Worm (Caenorhabditis elegans): Measurements from ENCODE around the gene ZC239.17.
"Not testable (repeated sequence)": the region's sequence is repeated elsewhere in the genome, so short reads cannot be mapped to it uniquely, and the experiment has no call there.

Gene ZC239.17

DNA sequence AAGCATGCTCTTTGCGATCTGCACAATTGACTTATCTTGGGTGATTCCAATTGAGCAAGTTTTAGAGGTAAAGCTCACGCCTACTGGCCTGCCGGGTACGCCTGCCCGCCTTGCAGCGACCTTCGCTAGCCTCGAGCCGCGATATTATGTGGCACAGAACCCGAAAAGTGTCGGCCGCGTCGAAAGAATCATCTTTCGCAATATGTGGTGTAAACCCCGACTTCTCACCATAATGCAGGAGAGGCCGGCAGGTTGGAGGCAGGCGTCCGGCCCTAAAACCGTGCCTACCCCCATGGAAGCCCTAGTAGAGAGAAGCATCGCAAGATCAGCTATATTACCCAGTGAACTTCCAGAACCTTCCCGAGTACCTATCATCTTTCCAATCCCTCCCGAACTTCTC, 39.8 kb downstream of the ZC239.17 start:
- TF ChIP-seq T22C8.4 (GFP tag; IDR thresholded peaks at IDR 0.05), result no peak
- TF ChIP-seq flt-1 (GFP tag; IDR thresholded peaks at IDR 0.05), result no peak
- no peak for TF ChIP-seq cog-1 (tag; optimal IDR thresholded peaks at IDR 0.05)
- no peak for TF ChIP-seq ztf-23 (GFP tag; IDR thresholded peaks at IDR 0.05)

DNA sequence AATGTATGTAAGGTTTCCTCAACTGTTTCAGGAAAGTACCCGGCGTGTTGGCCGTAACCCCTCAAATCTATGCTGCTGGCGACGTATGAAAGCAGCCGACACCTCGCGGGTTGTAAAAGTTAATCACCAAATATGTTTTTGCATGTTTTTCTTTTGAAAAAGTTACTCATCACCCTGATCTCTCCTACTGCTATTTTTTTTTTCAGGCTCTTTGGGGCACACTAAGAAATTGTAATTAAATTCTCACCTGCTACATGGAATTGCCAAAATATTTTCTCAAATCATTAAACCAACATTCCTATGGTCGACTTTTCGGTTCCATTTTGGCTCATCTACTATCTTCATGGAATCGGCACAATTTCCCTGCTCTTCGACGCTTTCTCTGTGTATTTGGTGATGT, 40.8 kb downstream of the ZC239.17 start, which contains the start of gene sri-78:
Gene sri-78 (plus strand): TSS at position 301 of the 400 bp plus-strand sequence.
- not testable (repeated sequence) for TF ChIP-seq flt-1 (GFP tag; IDR thresholded peaks at IDR 0.05); T22C8.4 (GFP tag; IDR thresholded peaks at IDR 0.05); ref-1 (GFP tag; conservative IDR thresholded peaks at IDR 0.05)

- not testable (repeated sequence) for TF ChIP-seq cog-1 (tag; optimal IDR thresholded peaks at IDR 0.05); med-1 (GFP tag; optimal IDR thresholded peaks at IDR 0.05; ENCODE audit: insufficient read depth); flt-1 (GFP tag; IDR thresholded peaks at IDR 0.05)
Observed at ce11 chrII:3183300-3183840, 42.3 kb downstream of the ZC239.17 start, which contains the start of the genes Y27F2A.6 and Y27F2A.8. TSS of gene Y27F2A.6 (minus strand) at chrII:3183400. TSS of gene Y27F2A.8 (plus strand) at chrII:3183790.

ce11 chrII:3177663-3178062, 48.0 kb downstream of the ZC239.17 start, which contains the start of gene sri-40:
TSS of gene sri-40 (plus strand) at chrII:3177963.
- not testable (repeated sequence) for TF ChIP-seq T22C8.4, flt-1, ztf-29 (GFP tag; IDR thresholded peaks at IDR 0.05)
